Worm (Caenorhabditis elegans) whole organism, young adult: ENCODE measurements around the gene T07F8.4.

Experiments used
- B0035.1 ChIP-seq: sonication (generic microtip); optimal IDR thresholded peaks from 2 replicates; lab custom pipeline; 2016; ENCODE audit warnings: missing genetic modification characterization, mild to moderate bottlenecking, missing compliant biosample characterization, missing genotype, missing genetic modification reagents
- C17E4.6 ChIP-seq: fragments of 200-800 bp; sonication (Bioruptor generic); IDR thresholded peaks from 2 replicates; pipeline ENCODE4 v1.3.6; 2022; ENCODE audit warnings: missing genetic modification reagents, missing genetic modification characterization, missing compliant biosample characterization
- F23B12.7 ChIP-seq: sonication (generic microtip); optimal IDR thresholded peaks from 2 replicates; lab custom pipeline; 2017; ENCODE audit warnings: missing genetic modification characterization, mild to moderate bottlenecking, missing compliant biosample characterization, antibody characterized with exemption, moderate library complexity; ENCODE audit not compliant: insufficient read depth
- F33H1.4 ChIP-seq: fragments of 200-800 bp; sonication (Bioruptor generic); IDR thresholded peaks from 2 replicates; pipeline ENCODE4 v1.3.6; 2022; ENCODE audit warnings: missing genetic modification reagents, missing genetic modification characterization, missing compliant biosample characterization
- F52B5.7 ChIP-seq: sonication (generic microtip); optimal IDR thresholded peaks from 2 replicates; lab custom pipeline; 2016; ENCODE audit warnings: mild to moderate bottlenecking, missing genetic modification characterization, missing compliant biosample characterization
- F55B11.4 ChIP-seq: sonication (generic microtip); optimal IDR thresholded peaks from 2 replicates; lab custom pipeline; 2016; ENCODE audit warnings: missing compliant biosample characterization, missing genetic modification characterization, borderline replicate concordance; ENCODE audit not compliant: insufficient read depth
- K12H6.12 ChIP-seq: fragments of 200-800 bp; sonication (Bioruptor generic); optimal IDR thresholded peaks from 2 replicates; lab custom pipeline; 2018; ENCODE audit warnings: mild to moderate bottlenecking, missing genetic modification characterization, missing compliant biosample characterization
- Y53F4B.3 ChIP-seq: fragments of 200-800 bp; sonication (Bioruptor generic); IDR thresholded peaks from 2 replicates; pipeline ENCODE4 v1.3.6; 2022; ENCODE audit warnings: missing genetic modification reagents, missing genetic modification characterization, missing compliant biosample characterization
- Y95B8A.8 ChIP-seq: fragments of 200-800 bp; sonication (Bioruptor generic); IDR thresholded peaks from 2 replicates; pipeline ENCODE4 v1.3.6; 2022; ENCODE audit warnings: missing genetic modification reagents, missing genetic modification characterization, missing compliant biosample characterization
- akir-1 ChIP-seq: fragments of 200-800 bp; sonication (Bioruptor generic); optimal IDR thresholded peaks from 2 replicates; lab custom pipeline; 2018; ENCODE audit warnings: mild to moderate bottlenecking, missing genetic modification characterization, moderate library complexity, missing compliant biosample characterization
- aptf-2 ChIP-seq: fragments of 200-800 bp; sonication (Bioruptor generic); conservative IDR thresholded peaks from 2 replicates; pipeline ENCODE4 v1.3.6; 2022; ENCODE audit warnings: missing genetic modification reagents, missing genetic modification characterization, missing compliant biosample characterization
- attf-3 ChIP-seq: fragments of 200-800 bp; sonication (Bioruptor generic); conservative IDR thresholded peaks from 2 replicates; pipeline ENCODE4 v1.3.6; 2022; ENCODE audit warnings: missing genetic modification reagents, missing genetic modification characterization, missing compliant biosample characterization
- attf-5 ChIP-seq: fragments of 200-800 bp; sonication (Bioruptor generic); optimal IDR thresholded peaks from 2 replicates; lab custom pipeline; 2018; ENCODE audit warnings: mild to moderate bottlenecking, missing genetic modification characterization, missing compliant biosample characterization
- ceh-27 ChIP-seq: fragments of 200-800 bp; sonication (Bioruptor generic); optimal IDR thresholded peaks from 2 replicates; lab custom pipeline; 2018; ENCODE audit warnings: mild to moderate bottlenecking, missing genetic modification characterization, moderate library complexity, missing compliant biosample characterization
- ceh-40 ChIP-seq: fragments of 200-800 bp; sonication (Bioruptor generic); IDR thresholded peaks from 2 replicates; pipeline ENCODE4 v1.3.6; 2022; ENCODE audit warnings: missing genetic modification characterization, missing compliant biosample characterization
- ets-4 ChIP-seq: fragments of 200-800 bp; sonication (Bioruptor generic); optimal IDR thresholded peaks from 2 replicates; lab custom pipeline; 2018; ENCODE audit warnings: mild to moderate bottlenecking, missing genetic modification characterization, missing compliant biosample characterization
- fkh-3 ChIP-seq: sonication (generic microtip); optimal IDR thresholded peaks from 2 replicates; lab custom pipeline; 2016; ENCODE audit warnings: mild to moderate bottlenecking, missing genetic modification characterization, missing compliant biosample characterization
- him-1 ChIP-seq: sonication (generic microtip); optimal IDR thresholded peaks from 2 replicates; lab custom pipeline; 2016; ENCODE audit warnings: missing genotype, missing genetic modification reagents, missing genetic modification characterization, missing compliant biosample characterization
- lin-26 ChIP-seq: fragments of 200-800 bp; sonication (Bioruptor generic); IDR thresholded peaks from 2 replicates; pipeline ENCODE4 v1.3.6; 2022; ENCODE audit warnings: missing genetic modification reagents, missing genetic modification characterization, missing compliant biosample characterization
- lin-35 ChIP-seq, 3 experiments: fragments of 150-350 bp in 2 of 3; sonication (generic microtip) in 1 of 3; optimal IDR thresholded peaks; 2 replicates each; lab custom pipeline; 2014 to 2018; ENCODE audit warnings: missing biosample characterization in 3 of 3, missing genetic modification characterization in 3 of 3, missing genetic modification reagents in 3 of 3
- lin-40 ChIP-seq: sonication (generic microtip); optimal IDR thresholded peaks from 2 replicates; lab custom pipeline; 2016; ENCODE audit warnings: missing genetic modification characterization, mild to moderate bottlenecking, missing compliant biosample characterization, missing genotype, missing genetic modification reagents
- lir-1 ChIP-seq: fragments of 200-800 bp; sonication (Bioruptor generic); conservative IDR thresholded peaks from 2 replicates; pipeline ENCODE4 v1.3.6; 2022; ENCODE audit warnings: missing genetic modification reagents, missing genetic modification characterization, missing compliant biosample characterization
- lsl-1 ChIP-seq: fragments of 200-800 bp; sonication (Bioruptor generic); optimal IDR thresholded peaks from 2 replicates; lab custom pipeline; 2018; ENCODE audit warnings: mild to moderate bottlenecking, missing genetic modification characterization, moderate library complexity, missing compliant biosample characterization
- madf-10 ChIP-seq: sonication (generic microtip); optimal IDR thresholded peaks from 2 replicates; lab custom pipeline; 2016; ENCODE audit warnings: mild to moderate bottlenecking, missing genetic modification characterization, missing compliant biosample characterization
- mcd-1 ChIP-seq: fragments of 200-800 bp; sonication (Bioruptor generic); IDR thresholded peaks from 2 replicates; pipeline ENCODE4 v1.3.6; 2022; ENCODE audit warnings: missing genetic modification reagents, missing genetic modification characterization, missing compliant biosample characterization
- mel-28 ChIP-seq: sonication (generic microtip); optimal IDR thresholded peaks from 2 replicates; lab custom pipeline; 2016; ENCODE audit warnings: borderline replicate concordance, mild to moderate bottlenecking, missing genetic modification characterization, missing compliant biosample characterization
- nfya-2 ChIP-seq: fragments of 200-800 bp; sonication (Bioruptor generic); IDR thresholded peaks from 2 replicates; pipeline ENCODE4 v1.3.6; 2022; ENCODE audit warnings: missing genetic modification reagents, missing genetic modification characterization, missing compliant biosample characterization
- nhr-80 ChIP-seq: sonication (generic microtip); optimal IDR thresholded peaks from 2 replicates; lab custom pipeline; 2016; ENCODE audit warnings: missing genetic modification characterization, missing compliant biosample characterization
- sdz-38 ChIP-seq: sonication (generic microtip); optimal IDR thresholded peaks from 2 replicates; lab custom pipeline; 2016; ENCODE audit warnings: missing genotype, missing genetic modification characterization, missing compliant biosample characterization
- snpc-1.1 ChIP-seq: sonication (generic microtip); optimal IDR thresholded peaks from 2 replicates; lab custom pipeline; 2017; ENCODE audit warnings: missing genetic modification characterization, mild to moderate bottlenecking, missing compliant biosample characterization, antibody characterized with exemption, moderate library complexity, missing genotype, missing genetic modification reagents; ENCODE audit not compliant: insufficient read depth
- snpc-4 ChIP-seq, 5 experiments: fragments of 150-350 bp in 1 of 5; sonication (generic microtip) in 4 of 5; optimal IDR thresholded peaks; 2 replicates each; lab custom pipeline; 2014 to 2018; ENCODE audit warnings: missing genetic modification characterization in 5 of 5, missing biosample characterization in 3 of 5, antibody characterized with exemption in 2 of 5, mild to moderate bottlenecking in 2 of 5, missing compliant biosample characterization in 2 of 5, missing genotype in 2 of 5, moderate library complexity in 2 of 5, missing genetic modification reagents in 1 of 5
- somi-1 ChIP-seq: fragments of 200-800 bp; sonication (Bioruptor generic); optimal IDR thresholded peaks from 2 replicates; lab custom pipeline; 2018; ENCODE audit warnings: mild to moderate bottlenecking, missing genetic modification characterization, missing compliant biosample characterization
- tbp1 ChIP-seq: fragments of 200-800 bp; sonication (Bioruptor generic); optimal IDR thresholded peaks from 2 replicates; lab custom pipeline; 2018; ENCODE audit warnings: mild to moderate bottlenecking, missing genetic modification characterization, missing compliant biosample characterization
- xnd-1 ChIP-seq: sonication (generic microtip); optimal IDR thresholded peaks from 2 replicates; lab custom pipeline; 2016; ENCODE audit warnings: missing genotype, missing genetic modification reagents, missing genetic modification characterization, missing compliant biosample characterization
- ztf-18 ChIP-seq: sonication (generic microtip); optimal IDR thresholded peaks from 2 replicates; lab custom pipeline; 2016; ENCODE audit warnings: missing genotype, mild to moderate bottlenecking, missing genetic modification characterization, missing compliant biosample characterization
- ztf-28 ChIP-seq: fragments of 200-800 bp; sonication (Bioruptor generic); IDR thresholded peaks from 2 replicates; pipeline ENCODE4 v1.3.6; 2022; ENCODE audit warnings: missing genetic modification reagents, missing genetic modification characterization, missing compliant biosample characterization

Gene T07F8.4

DNA sequence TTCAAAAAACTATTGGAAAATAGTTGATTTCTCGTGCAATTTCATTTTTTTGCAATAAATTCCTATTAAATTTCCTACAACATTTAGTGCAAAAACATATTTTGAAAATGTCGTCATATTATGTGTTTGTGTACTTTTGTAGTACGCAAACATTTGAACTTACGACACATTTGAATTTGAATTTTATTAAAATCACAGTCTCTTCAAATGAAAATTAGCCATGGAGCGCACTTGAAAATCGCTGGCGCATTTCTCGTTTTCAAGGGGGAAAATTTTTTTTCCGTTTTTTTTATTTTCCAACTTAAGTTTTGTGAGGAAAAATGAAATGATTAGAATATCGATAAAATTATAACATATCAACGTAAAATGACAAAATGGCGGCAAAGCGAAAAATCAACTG lies 15.7 kb upstream of the T07F8.4 start (continued):
- TF ChIP-seq attf-5 (peak; percentile 68), lin-26 (no peak), snpc-1.1 (peak; percentile 65), lin-35 (GFP tag; optimal IDR thresholded peaks at IDR 0.05; lab: Kevin White, UChicago) (peak in 1 of 3 experiments; percentile 76), nfya-2 (no peak), snpc-4 (GFP tag; optimal IDR thresholded peaks at IDR 0.05; lab: Kevin White, UChicago) (peak; percentile 18), snpc-4 (tag; optimal IDR thresholded peaks at IDR 0.05; lab: Kevin White, UChicago) (peak in 2 of 4 experiments; percentile 28 to 32), lsl-1 (GFP tag; lab: Kevin White, UChicago) (peak; percentile 84), lin-40 (tag; lab: Kevin White, UChicago) (peak; percentile 27)

DNA sequence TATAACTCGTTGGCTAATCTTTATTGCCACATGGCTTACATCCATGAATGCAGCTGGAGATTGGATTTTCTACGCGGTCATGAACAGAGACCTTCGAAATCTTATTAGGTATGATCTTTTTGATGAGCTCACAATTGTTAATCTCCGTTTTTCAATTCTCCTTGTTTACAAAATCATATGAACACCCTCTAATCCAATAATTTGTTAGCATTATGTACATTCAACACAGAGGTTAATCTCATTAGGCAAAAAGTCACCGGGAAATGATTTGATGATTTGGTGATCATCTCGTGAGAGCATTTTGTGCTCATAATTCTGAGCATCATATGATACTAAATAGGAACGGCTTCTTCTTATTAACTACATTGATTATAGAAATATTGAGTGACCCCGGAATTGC lies 14.4 kb upstream of the T07F8.4 start:
- TF ChIP-seq aptf-2 (GFP tag; lab: Robert Waterston, UW) = no peak
- no peak for TF ChIP-seq lin-40 (tag; lab: Kevin White, UChicago)
- no peak for TF ChIP-seq ztf-18 (tag; lab: Kevin White, UChicago)
- no peak for TF ChIP-seq attf-3 (GFP tag; lab: Robert Waterston, UW)

ce11 chrII:7144307-7144706 lies 12.5 kb upstream of the T07F8.4 start, which contains the start of gene npr-31:
Gene npr-31 (plus strand): TSS chrII:7144607.
- TF ChIP-seq nfya-2 (no peak), somi-1 (no peak), Y95B8A.8 (GFP tag; lab: Robert Waterston, UW) (no peak), Y53F4B.3 (GFP tag; lab: Robert Waterston, UW) (no peak), fkh-3 (tag; lab: Kevin White, UChicago) (no peak), lir-1 (GFP tag; lab: Robert Waterston, UW) (no peak), F52B5.7 (tag; lab: Kevin White, UChicago) (no peak), ets-4 (GFP tag; lab: Kevin White, UChicago) (no peak), B0035.1 (tag; lab: Kevin White, UChicago) (no peak), him-1 (tag; lab: Kevin White, UChicago) (no peak), madf-10 (tag; lab: Kevin White, UChicago) (no peak), ceh-40 (GFP tag; lab: Robert Waterston, UW) (no peak), akir-1 (GFP tag; lab: Kevin White, UChicago) (no peak), mel-28 (tag; lab: Kevin White, UChicago) (no peak), F55B11.4 (tag; lab: Kevin White, UChicago) (no peak), tbp1 (no peak), K12H6.12 (tag; lab: Kevin White, UChicago) (no peak)

DNA sequence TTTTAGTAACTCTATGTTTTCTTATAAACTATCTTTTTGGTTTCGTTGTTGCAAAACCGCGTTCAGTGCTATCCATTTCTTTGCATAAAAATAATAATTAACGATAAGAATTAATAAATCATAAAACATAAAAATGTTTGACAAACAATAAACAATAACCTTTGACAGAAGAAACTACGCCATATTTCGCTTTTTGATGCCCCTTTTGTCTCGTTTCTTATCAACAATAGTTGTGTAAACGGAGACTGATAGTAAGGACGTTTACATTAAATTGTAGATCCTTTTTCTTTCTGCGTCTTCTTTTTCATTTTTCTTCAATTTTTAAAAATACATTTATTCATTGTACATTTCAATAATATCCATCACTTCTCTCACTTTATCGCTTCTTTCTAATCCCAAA lies 7.2 kb upstream of the T07F8.4 start:
- no peak for TF ChIP-seq mcd-1 (GFP tag; lab: Robert Waterston, UW)
- no peak for TF ChIP-seq xnd-1 (tag; lab: Kevin White, UChicago)
- no peak for TF ChIP-seq F23B12.7 (tag; lab: Kevin White, UChicago)
- peak; percentile 28 for TF ChIP-seq nhr-80 (tag; lab: Kevin White, UChicago)

- no peak for TF ChIP-seq ztf-28 (GFP tag; lab: Robert Waterston, UW)
- TF ChIP-seq B0035.1 (tag; lab: Kevin White, UChicago) = no peak
- TF ChIP-seq lin-40 (tag; lab: Kevin White, UChicago) = no peak
- TF ChIP-seq lin-35 (GFP tag; optimal IDR thresholded peaks at IDR 0.05; lab: Kevin White, UChicago) = no peak
- no peak for TF ChIP-seq F33H1.4 (GFP tag; lab: Robert Waterston, UW)
- TF ChIP-seq snpc-1.1 = no peak
- no peak for TF ChIP-seq him-1 (tag; lab: Kevin White, UChicago)
- TF ChIP-seq ceh-27 = no peak
- no peak for TF ChIP-seq sdz-38
- TF ChIP-seq C17E4.6 = no peak
- TF ChIP-seq snpc-4 (GFP tag; optimal IDR thresholded peaks at IDR 0.05; lab: Kevin White, UChicago) = no peak
- no peak for TF ChIP-seq snpc-4 (tag; optimal IDR thresholded peaks at IDR 0.05; lab: Kevin White, UChicago)
- TF ChIP-seq mel-28 (tag; lab: Kevin White, UChicago) = no peak
- no peak for TF ChIP-seq F55B11.4 (tag; lab: Kevin White, UChicago)
- no peak for TF ChIP-seq F52B5.7 (tag; lab: Kevin White, UChicago)
- TF ChIP-seq, all 124 proteins: peak for 0
Measured at ce11 chrII:7126457-7126856, 5.4 kb downstream of the T07F8.4 start, which contains the start of gene F10E7.1. Gene F10E7.1 (plus strand): TSS chrII:7126757.
